Fruit fly (Drosophila melanogaster) whole organism, embryonic: Measurements from ENCODE around the gene Dhpr.

Experiments
- ATbp ChIP-seq: fragments of 200-800 bp; sonication (Bioruptor generic); optimal IDR thresholded peaks from 2 replicates; lab custom pipeline; 2017; ENCODE audit warnings: missing biosample characterization, mild to moderate bottlenecking, missing genetic modification characterization, missing genetic modification reagents
- BtbVII ChIP-seq: fragments of 200-800 bp; sonication (Bioruptor generic); optimal IDR thresholded peaks from 3 replicates; lab custom pipeline; 2017; ENCODE audit warnings: missing biosample characterization, mild to moderate bottlenecking, missing genetic modification characterization
- Bteb2 ChIP-seq: fragments of 200-800 bp; sonication (Bioruptor generic); optimal IDR thresholded peaks from 2 replicates; lab custom pipeline; 2016; ENCODE audit warnings: missing biosample characterization, missing genetic modification characterization
- CG10147 ChIP-seq: fragments of 200-800 bp; sonication (Bioruptor generic); optimal IDR thresholded peaks from 2 replicates; lab custom pipeline; 2019; ENCODE audit warnings: missing biosample characterization, mild to moderate bottlenecking, missing genetic modification characterization, moderate library complexity
- CG10209 ChIP-seq: fragments of 200-800 bp; sonication (Bioruptor generic); optimal IDR thresholded peaks from 3 replicates; lab custom pipeline; 2017; ENCODE audit warnings: missing biosample characterization, mild to moderate bottlenecking, missing genetic modification characterization, missing genetic modification reagents
- CG11560 ChIP-seq: fragments of 200-800 bp; sonication (Bioruptor generic); IDR thresholded peaks from 3 replicates; pipeline ENCODE4 v1.3.6; 2022; ENCODE audit warnings: missing biosample characterization, missing genetic modification characterization
- CG11695 ChIP-seq: fragments of 200-800 bp; sonication (Bioruptor generic); IDR thresholded peaks from 3 replicates; pipeline ENCODE4 v1.3.6; 2022; ENCODE audit warnings: missing biosample characterization, missing genetic modification characterization
- CG12104 ChIP-seq: fragments of 200-800 bp; sonication (Bioruptor generic); optimal IDR thresholded peaks from 3 replicates; lab custom pipeline; 2016; ENCODE audit warnings: missing biosample characterization, missing genetic modification characterization
- CG12659 ChIP-seq: fragments of 200-800 bp; sonication (Bioruptor generic); optimal IDR thresholded peaks from 3 replicates; lab custom pipeline; 2017; ENCODE audit warnings: mild to moderate bottlenecking, missing biosample characterization, missing genetic modification reagents, missing genetic modification characterization
- CG13894 ChIP-seq: fragments of 200-800 bp; sonication (Bioruptor generic); optimal IDR thresholded peaks from 3 replicates; lab custom pipeline; 2018; ENCODE audit warnings: missing biosample characterization, mild to moderate bottlenecking, missing genetic modification characterization, moderate library complexity
- CG14860 ChIP-seq: fragments of 200-800 bp; sonication (Bioruptor generic); IDR thresholded peaks from 3 replicates; pipeline ENCODE4 v1.3.6; 2022; ENCODE audit warnings: missing biosample characterization, missing genetic modification characterization; ENCODE audit not compliant: partially characterized antibody
- CG1603 ChIP-seq: fragments of 200-800 bp; sonication (Bioruptor generic); optimal IDR thresholded peaks from 2 replicates; lab custom pipeline; 2019; ENCODE audit warnings: missing biosample characterization, mild to moderate bottlenecking, missing genetic modification characterization, moderate library complexity
- CG17361 ChIP-seq: fragments of 200-800 bp; sonication (Bioruptor generic); IDR thresholded peaks from 3 replicates; pipeline ENCODE4 v1.3.6; 2022; ENCODE audit warnings: missing biosample characterization, missing genetic modification characterization
- CG17385 ChIP-seq: fragments of 200-800 bp; sonication (Bioruptor generic); optimal IDR thresholded peaks from 3 replicates; lab custom pipeline; 2018; ENCODE audit warnings: missing biosample characterization, mild to moderate bottlenecking, missing genetic modification characterization
- CG17568 ChIP-seq: fragments of 200-800 bp; sonication (Bioruptor generic); optimal IDR thresholded peaks from 2 replicates; lab custom pipeline; 2018; ENCODE audit warnings: missing biosample characterization, mild to moderate bottlenecking, missing genetic modification characterization, moderate library complexity
- CG17829 ChIP-seq: fragments of 200-800 bp; optimal IDR thresholded peaks from 2 replicates; lab custom pipeline; 2019; ENCODE audit warnings: missing biosample characterization, mild to moderate bottlenecking, missing genetic modification characterization, moderate library complexity
- CG18262 ChIP-seq: fragments of 200-800 bp; optimal IDR thresholded peaks from 3 replicates; lab custom pipeline; 2019; ENCODE audit warnings: missing biosample characterization, mild to moderate bottlenecking, missing genetic modification characterization, moderate library complexity
- CG31441 ChIP-seq: fragments of 200-800 bp; sonication (Bioruptor generic); IDR thresholded peaks from 2 replicates; pipeline ENCODE4 v1.3.6; 2022; ENCODE audit warnings: missing biosample characterization, missing genetic modification characterization
- CG32532 ChIP-seq: fragments of 200-800 bp; sonication (Bioruptor generic); IDR thresholded peaks from 2 replicates; pipeline ENCODE4 v1.3.6; 2022; ENCODE audit warnings: missing biosample characterization, missing genetic modification characterization
- CG32772 ChIP-seq: fragments of 200-800 bp; sonication (Bioruptor generic); IDR thresholded peaks from 2 replicates; pipeline ENCODE4 v1.3.6; 2022; ENCODE audit warnings: missing biosample characterization, missing genetic modification characterization
- CG34224 ChIP-seq: fragments of 200-800 bp; sonication (Bioruptor generic); IDR thresholded peaks from 3 replicates; pipeline ENCODE4 v1.3.6; 2022; ENCODE audit warnings: missing biosample characterization, missing genetic modification characterization; ENCODE audit not compliant: partially characterized antibody
- CG4854 ChIP-seq: fragments of 200-800 bp; sonication (Bioruptor generic); optimal IDR thresholded peaks from 2 replicates; lab custom pipeline; 2016; ENCODE audit warnings: missing biosample characterization, missing genetic modification characterization, inconsistent platforms
- CG6175 ChIP-seq: fragments of 200-800 bp; sonication (Bioruptor generic); IDR thresholded peaks from 3 replicates; pipeline ENCODE4 v1.3.6; 2022; ENCODE audit warnings: missing biosample characterization, missing genetic modification characterization
- CG6683 ChIP-seq: fragments of 200-800 bp; sonication (Bioruptor generic); optimal IDR thresholded peaks from 2 replicates; lab custom pipeline; 2017; ENCODE audit warnings: missing biosample characterization, mild to moderate bottlenecking, missing genetic modification characterization, missing genetic modification reagents
- Dbx ChIP-seq: fragments of 200-800 bp; sonication (Bioruptor generic); IDR thresholded peaks from 3 replicates; pipeline ENCODE4 v1.3.6; 2022; ENCODE audit warnings: missing biosample characterization, missing genetic modification characterization
- Dek ChIP-seq: fragments of 200-800 bp; sonication (Bioruptor generic); optimal IDR thresholded peaks from 3 replicates; lab custom pipeline; 2019; ENCODE audit warnings: missing biosample characterization, mild to moderate bottlenecking, missing genetic modification characterization, moderate library complexity
- Fer3 ChIP-seq: fragments of 200-800 bp; sonication (Bioruptor generic); optimal IDR thresholded peaks from 2 replicates; lab custom pipeline; 2018; ENCODE audit warnings: missing biosample characterization, mild to moderate bottlenecking, missing genetic modification characterization, moderate library complexity
- HLH54F ChIP-seq: fragments of 200-800 bp; sonication (Bioruptor generic); optimal IDR thresholded peaks from 3 replicates; lab custom pipeline; 2016; ENCODE audit warnings: missing biosample characterization, missing genetic modification characterization
- Max ChIP-seq: fragments of 200-800 bp; sonication (Bioruptor generic); optimal IDR thresholded peaks from 2 replicates; lab custom pipeline; 2016; ENCODE audit warnings: missing biosample characterization, mild to moderate bottlenecking, missing genetic modification characterization
- Nf-YA ChIP-seq: fragments of 200-800 bp; sonication (Bioruptor generic); IDR thresholded peaks from 2 replicates; pipeline ENCODE4 v1.3.6; 2022; ENCODE audit warnings: missing biosample characterization, missing genetic modification characterization
- Scr ChIP-seq: fragments of 200-800 bp; sonication (Bioruptor generic); IDR thresholded peaks from 2 replicates; pipeline ENCODE4 v1.3.6; 2022; ENCODE audit warnings: missing biosample characterization, missing genetic modification characterization; ENCODE audit not compliant: partially characterized antibody
- bcd ChIP-seq: fragments of 200-800 bp; sonication (Bioruptor generic); optimal IDR thresholded peaks from 2 replicates; lab custom pipeline; 2017; ENCODE audit warnings: missing biosample characterization, mild to moderate bottlenecking, missing genetic modification characterization
- dan ChIP-seq: fragments of 200-800 bp; sonication (Bioruptor generic); IDR thresholded peaks from 2 replicates; pipeline ENCODE4 v1.3.6; 2022; ENCODE audit warnings: missing biosample characterization, missing genetic modification characterization
- dm ChIP-seq: fragments of 200-800 bp; sonication (Bioruptor generic); optimal IDR thresholded peaks from 3 replicates; lab custom pipeline; 2016; ENCODE audit warnings: missing biosample characterization, missing genetic modification characterization
- dmrt99B ChIP-seq: fragments of 200-800 bp; sonication (Bioruptor generic); optimal IDR thresholded peaks from 2 replicates; lab custom pipeline; 2018; ENCODE audit warnings: missing biosample characterization, mild to moderate bottlenecking, missing genetic modification characterization, moderate library complexity
- dysf ChIP-seq: fragments of 200-800 bp; sonication (Bioruptor generic); IDR thresholded peaks from 3 replicates; pipeline ENCODE4 v1.3.6; 2022; ENCODE audit warnings: missing biosample characterization, missing genetic modification characterization
- ems ChIP-seq: fragments of 200-800 bp; sonication (Bioruptor generic); optimal IDR thresholded peaks from 3 replicates; lab custom pipeline; 2016; ENCODE audit warnings: missing biosample characterization, missing genetic modification characterization
- gfzf ChIP-seq: fragments of 200-800 bp; sonication (Bioruptor generic); optimal IDR thresholded peaks from 2 replicates; lab custom pipeline; 2016; ENCODE audit warnings: missing biosample characterization, mild to moderate bottlenecking, missing genetic modification characterization, moderate library complexity
- hbn ChIP-seq: fragments of 200-800 bp; sonication (Bioruptor generic); IDR thresholded peaks from 2 replicates; pipeline ENCODE4 v1.3.6; 2022; ENCODE audit warnings: missing biosample characterization, missing genetic modification characterization; ENCODE audit not compliant: partially characterized antibody
- hkb ChIP-seq, 2 experiments: fragments of 200-800 bp in 1 of 2; fragments of >200 bp in 1 of 2; sonication (Bioruptor generic) in 1 of 2; IDR thresholded peaks in 1 of 2; optimal IDR thresholded peaks in 1 of 2; 2 replicates each; pipeline versions ENCODE4 v1.3.6 to Lab custom; 2017 to 2022; ENCODE audit warnings: missing biosample characterization in 1 of 2, missing genetic modification characterization in 1 of 2
- insv ChIP-seq, 2 experiments: fragments of 200-800 bp; sonication (Bioruptor generic); optimal IDR thresholded peaks; 3 replicates each; lab custom pipeline; 2016 to 2018; ENCODE audit warnings: missing biosample characterization in 2 of 2, missing genetic modification characterization in 2 of 2
- jigr1 ChIP-seq: fragments of 200-800 bp; sonication (Bioruptor generic); IDR thresholded peaks from 3 replicates; pipeline ENCODE4 v1.3.6; 2022; ENCODE audit warnings: missing biosample characterization, missing genetic modification characterization
- lmd ChIP-seq: fragments of 200-800 bp; sonication (Bioruptor generic); IDR thresholded peaks from 2 replicates; pipeline ENCODE4 v1.3.6; 2022; ENCODE audit warnings: missing biosample characterization, missing genetic modification characterization
- luna ChIP-seq: fragments of 200-800 bp; sonication (Bioruptor generic); optimal IDR thresholded peaks from 2 replicates; lab custom pipeline; 2016; ENCODE audit warnings: missing biosample characterization, missing genetic modification characterization
- ranshi ChIP-seq: fragments of 200-800 bp; sonication (Bioruptor generic); IDR thresholded peaks from 2 replicates; pipeline ENCODE4 v1.3.6; 2022; ENCODE audit warnings: missing biosample characterization, missing genetic modification characterization
- scrt ChIP-seq: fragments of 200-800 bp; sonication (Bioruptor generic); optimal IDR thresholded peaks from 2 replicates; lab custom pipeline; 2018; ENCODE audit warnings: missing biosample characterization, mild to moderate bottlenecking, missing genetic modification characterization, moderate library complexity
- toy ChIP-seq: fragments of 200-800 bp; sonication (Bioruptor generic); IDR thresholded peaks from 2 replicates; pipeline ENCODE4 v1.3.6; 2022; ENCODE audit warnings: missing biosample characterization, missing genetic modification characterization

The Dhpr gene

DNA sequence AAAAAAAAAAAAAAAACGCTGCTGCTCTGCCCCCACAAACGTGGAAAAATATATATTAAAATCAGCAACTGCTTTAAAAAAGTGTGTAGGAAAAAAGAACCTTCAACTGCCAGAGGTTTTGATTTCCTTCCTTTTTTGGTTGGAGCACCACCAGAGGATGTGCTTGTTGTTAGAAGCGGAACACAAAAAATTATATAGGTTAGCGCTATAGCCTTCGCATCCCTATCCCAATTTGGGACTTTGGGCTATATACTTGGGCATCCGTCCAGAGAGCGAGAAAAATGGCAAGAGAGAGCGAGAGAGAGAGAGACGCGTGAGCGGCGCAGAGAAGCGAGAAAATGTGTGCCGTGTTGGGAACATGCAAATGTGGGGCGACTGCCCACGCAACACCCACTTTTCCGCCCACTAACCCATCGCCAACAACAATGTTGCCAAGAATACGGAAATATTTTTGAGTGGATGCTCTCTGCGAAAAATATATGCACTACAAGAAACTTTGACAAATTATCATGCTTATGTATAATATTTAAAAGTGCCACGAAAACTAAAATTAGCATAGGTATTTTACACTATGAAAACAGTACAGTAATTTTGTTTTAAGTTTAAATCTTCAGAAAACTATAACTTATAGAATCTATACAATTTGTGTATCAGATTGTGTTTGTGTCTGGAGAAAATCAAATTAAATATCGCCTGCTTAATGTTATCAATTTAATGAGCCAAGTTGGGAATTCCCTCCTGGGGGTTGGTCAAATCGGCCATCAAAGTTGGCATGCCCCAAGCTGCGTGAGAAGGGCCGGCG lies 7.3 kb upstream of the Dhpr start (continued):
- TF ChIP-seq ranshi (GFP tag; lab: Robert Waterston, UW) (0 out of 2 replicates have a peak, but pooled peaks have one; percentile 5), CG14860 (GFP tag; lab: Robert Waterston, UW) (no peak), CG10209 (GFP tag; lab: Kevin White, UChicago) (peak; percentile 45), CG34224 (GFP tag; lab: Robert Waterston, UW) (no peak), jigr1 (GFP tag; lab: Robert Waterston, UW) (no peak), dysf (GFP tag; lab: Robert Waterston, UW) (peak; percentile 77), toy (0 out of 2 replicates have a peak, but pooled peaks have one; percentile 13), insv (GFP tag; optimal IDR thresholded peaks at IDR 0.05; lab: Kevin White, UChicago) (no peak), CG31441 (GFP tag; lab: Robert Waterston, UW) (peak; percentile 69), dan (no peak), Bteb2 (GFP tag; lab: Kevin White, UChicago) (no peak), bcd (GFP tag; lab: Kevin White, UChicago) (peak; percentile 63), CG1603 (tag; lab: Kevin White, UChicago) (no peak), CG32772 (GFP tag; lab: Robert Waterston, UW) (no peak), dm (no peak), Nf-YA (0 out of 2 replicates have a peak, but pooled peaks have one; percentile 19), ATbp (GFP tag; lab: Kevin White, UChicago) (peak; percentile 30), CG17829 (peak; percentile 50), hbn (GFP tag; lab: Robert Waterston, UW) (peak; percentile 26; the same call in 1 of the 2 replicates), luna (GFP tag; lab: Kevin White, UChicago) (peak; percentile 39), Dek (tag; lab: Kevin White, UChicago) (peak; percentile 50), CG12104 (GFP tag; lab: Kevin White, UChicago) (peak; percentile 49), Fer3 (tag; lab: Kevin White, UChicago) (peak; percentile 53), scrt (GFP tag; lab: Kevin White, UChicago) (peak; percentile 57), CG32532 (GFP tag; lab: Robert Waterston, UW) (0 out of 2 replicates have a peak, but pooled peaks have one; percentile 28), CG6175 (GFP tag; lab: Robert Waterston, UW) (no peak), CG17385 (GFP tag; lab: Kevin White, UChicago) (peak; percentile 26), CG11695 (GFP tag; lab: Robert Waterston, UW) (peak; percentile 58; the same call in 1 of the 3 replicates), HLH54F (GFP tag; lab: Kevin White, UChicago) (peak; percentile 49), Scr (GFP tag; lab: Robert Waterston, UW) (no peak), hkb (optimal IDR thresholded peaks at IDR 0.05; lab: Kevin White, UChicago) (no peak), hkb (GFP tag; IDR thresholded peaks at IDR 0.05; lab: Robert Waterston, UW) (peak; percentile 48; the same call in 1 of the 2 replicates), ems (GFP tag; lab: Kevin White, UChicago) (peak; percentile 51), lmd (GFP tag; lab: Robert Waterston, UW) (peak; percentile 67), dmrt99B (peak; percentile 78), CG17361 (GFP tag; lab: Robert Waterston, UW) (peak; percentile 72; the same call in 2 of the 3 replicates), CG12659 (GFP tag; lab: Kevin White, UChicago) (peak; percentile 59), CG6683 (GFP tag; lab: Kevin White, UChicago) (peak; percentile 35), gfzf (GFP tag; lab: Kevin White, UChicago) (no peak), Dbx (peak; percentile 66; the same call in 2 of the 3 replicates), Max (peak; percentile 19), CG13894 (tag; lab: Kevin White, UChicago) (peak; percentile 96), BtbVII (GFP tag; lab: Kevin White, UChicago) (peak; percentile 67), CG11560 (tag; lab: Robert Waterston, UW) (0 out of 3 replicates have a peak, but pooled peaks have one; percentile 8), CG18262 (tag; lab: Kevin White, UChicago) (peak; percentile 40), CG17568 (peak; percentile 16), CG4854 (GFP tag; lab: Kevin White, UChicago) (no peak), CG10147 (peak; percentile 67)
